Worm (Caenorhabditis elegans) whole organism, L4/young adult: ENCODE measurements around the gene lpin-1.

Source experiments
- W03F9.2 ChIP-seq: fragments of 150-350 bp; optimal IDR thresholded peaks from 2 replicates; lab custom pipeline; 2014; ENCODE audit warnings: missing biosample characterization, missing genetic modification characterization
- dao-5 ChIP-seq: sonication (generic microtip); optimal IDR thresholded peaks from 2 replicates; lab custom pipeline; 2016; ENCODE audit warnings: missing genotype, missing genetic modification characterization, moderate library complexity, missing compliant biosample characterization
- him-1 ChIP-seq: sonication (generic microtip); optimal IDR thresholded peaks from 2 replicates; lab custom pipeline; 2016; ENCODE audit warnings: missing genotype, missing genetic modification reagents, missing genetic modification characterization, missing compliant biosample characterization

Gene lpin-1

ce11 chrV:13645848-13646578 is 7.9 kb downstream of the lpin-1 start:
- TF ChIP-seq W03F9.2 (no peak), dao-5 (tag; lab: Kevin White, UChicago) (no peak), him-1 (tag; lab: Kevin White, UChicago) (no peak)

- TF ChIP-seq him-1 (tag; lab: Kevin White, UChicago) (no peak), W03F9.2 (no peak), dao-5 (tag; lab: Kevin White, UChicago) (no peak)
Observed at ce11 chrV:13638040-13638439, 15.9 kb downstream of the lpin-1 start.

ce11 chrV:13636411-13636810 is 17.5 kb downstream of the lpin-1 start:
- TF ChIP-seq dao-5 (tag; lab: Kevin White, UChicago) (no peak), W03F9.2 (no peak), him-1 (tag; lab: Kevin White, UChicago) (no peak)

ce11 chrV:13634149-13634548 is 19.8 kb downstream of the lpin-1 start, which contains the start of gene H37A05.2:
Gene H37A05.2, minus strand, starts transcription at chrV:13634249.
- TF ChIP-seq him-1 (tag; lab: Kevin White, UChicago) (no peak), W03F9.2 (no peak), dao-5 (tag; lab: Kevin White, UChicago) (no peak)

- TF ChIP-seq dao-5 (tag; lab: Kevin White, UChicago) (no peak), him-1 (tag; lab: Kevin White, UChicago) (no peak), W03F9.2 (no peak)
Observed at ce11 chrV:13627103-13627623, 26.8 kb downstream of the lpin-1 start, which contains the start of gene sde-2. Gene sde-2, plus strand, starts transcription at chrV:13627573.

- no peak for TF ChIP-seq W03F9.2
- no peak for TF ChIP-seq dao-5 (tag; lab: Kevin White, UChicago)
- no peak for TF ChIP-seq him-1 (tag; lab: Kevin White, UChicago)
Observed at ce11 chrV:13625517-13626097, 28.3 kb downstream of the lpin-1 start, which contains the start of the genes nduv-2 and F53F4.12. Gene nduv-2, minus strand, starts transcription at chrV:13625567. Gene F53F4.12, plus strand, starts transcription at chrV:13626047.

ce11 chrV:13624424-13624823 is 29.5 kb downstream of the lpin-1 start, which contains the start of gene F53F4.11:
Gene F53F4.11, minus strand, starts transcription at chrV:13624524.
- TF ChIP-seq dao-5 (tag; lab: Kevin White, UChicago) (no peak), W03F9.2 (no peak)

- TF ChIP-seq dao-5 (tag; lab: Kevin White, UChicago) (no peak), W03F9.2 (no peak), him-1 (tag; lab: Kevin White, UChicago) (no peak)
Observed at ce11 chrV:13621720-13622119, 32.2 kb downstream of the lpin-1 start, which contains the start of gene F53F4.16. Gene F53F4.16, minus strand, starts transcription at chrV:13621820.

ce11 chrV:13620676-13621075 is 33.3 kb downstream of the lpin-1 start, which contains the start of gene F53F4.15:
Gene F53F4.15, plus strand, starts transcription at chrV:13620976.
- no peak for TF ChIP-seq W03F9.2

ce11 chrV:13619752-13620151 is 34.2 kb downstream of the lpin-1 start, which contains the start of gene srd-11:
Gene srd-11, minus strand, starts transcription at chrV:13619852.
- TF ChIP-seq him-1 (tag; lab: Kevin White, UChicago), result no peak
- TF ChIP-seq W03F9.2, result no peak
- TF ChIP-seq dao-5 (tag; lab: Kevin White, UChicago), result no peak

ce11 chrV:13613870-13614269 is 40.1 kb downstream of the lpin-1 start, which contains the start of gene F53F4.7:
Gene F53F4.7, minus strand, starts transcription at chrV:13613970.
- TF ChIP-seq dao-5 (tag; lab: Kevin White, UChicago), result no peak
- TF ChIP-seq him-1 (tag; lab: Kevin White, UChicago), result no peak

ce11 chrV:13611782-13612181 is 42.1 kb downstream of the lpin-1 start, which contains the start of gene spig-9:
Gene spig-9, minus strand, starts transcription at chrV:13611882.
- TF ChIP-seq dao-5 (tag; lab: Kevin White, UChicago) (no peak), him-1 (tag; lab: Kevin White, UChicago) (no peak), W03F9.2 (no peak)

- no peak for TF ChIP-seq him-1 (tag; lab: Kevin White, UChicago)
- TF ChIP-seq W03F9.2, result no peak
- no peak for TF ChIP-seq dao-5 (tag; lab: Kevin White, UChicago)
Observed at ce11 chrV:13609806-13610205, 44.1 kb downstream of the lpin-1 start.

- TF ChIP-seq dao-5 (tag; lab: Kevin White, UChicago) (no peak), him-1 (tag; lab: Kevin White, UChicago) (no peak), W03F9.2 (no peak)
Observed at ce11 chrV:13608486-13608885, 45.4 kb downstream of the lpin-1 start.
